Fruit fly (Drosophila melanogaster) ovary, adult (tissue): Measurements from ENCODE around the gene CG31627.
A peak's percentile ranks its signal among the peaks of the same experiment; 100 is the strongest.

Experiments used
- CG17801 ChIP-seq: fragments of 200-800 bp; optimal IDR thresholded peaks from 2 replicates; lab custom pipeline; 2019; ENCODE audit warnings: missing biosample characterization, mild to moderate bottlenecking, missing genetic modification characterization, moderate library complexity; ENCODE audit not compliant: partially characterized antibody

Gene CG31627

dm6 chr2L:21169863-21170262 lies 3.2 kb upstream of the CG31627 start:
- TF ChIP-seq CG17801, result no peak

- TF ChIP-seq CG17801, result no peak
Observed at dm6 chr2L:21178436-21179216, 5.6 kb downstream of the CG31627 start.

dm6 chr2L:21179217-21179520 lies 6.1 kb downstream of the CG31627 start:
- TF ChIP-seq CG17801, result no peak

- no peak for TF ChIP-seq CG17801
Observed at dm6 chr2L:21179615-21180031, 6.6 kb downstream of the CG31627 start, which contains the start of the genes bur and Mcm10. bur (minus strand) TSS chr2L:21179683. Mcm10 (plus strand) TSS chr2L:21179933.

dm6 chr2L:21187753-21188152 lies 14.7 kb downstream of the CG31627 start:
- TF ChIP-seq CG17801, result no peak

dm6 chr2L:21189273-21189781 lies 16.3 kb downstream of the CG31627 start:
- TF ChIP-seq CG17801, result no peak

- TF ChIP-seq CG17801, result no peak
Observed at dm6 chr2L:21195331-21195730, 22.3 kb downstream of the CG31627 start.

dm6 chr2L:21196511-21196910 lies 23.5 kb downstream of the CG31627 start:
- TF ChIP-seq CG17801, result no peak

dm6 chr2L:21197178-21197577 lies 24.2 kb downstream of the CG31627 start:
- TF ChIP-seq CG17801, result no peak

dm6 chr2L:21198633-21199264 lies 25.7 kb downstream of the CG31627 start, which contains the start of gene Ret:
Ret (minus strand) TSS chr2L:21198762.
- TF ChIP-seq CG17801, result no peak

- TF ChIP-seq CG17801, result no peak
Observed at dm6 chr2L:21200275-21200674, 27.3 kb downstream of the CG31627 start, which contains the start of gene CG31624. CG31624 (minus strand) TSS chr2L:21200375.

- no peak for TF ChIP-seq CG17801
Observed at dm6 chr2L:21202702-21203101, 29.7 kb downstream of the CG31627 start, which contains the start of gene CG31988. CG31988 (minus strand) TSS chr2L:21202802.

dm6 chr2L:21206193-21206592 lies 33.2 kb downstream of the CG31627 start, which contains the start of gene clumsy:
clumsy (plus strand) TSS chr2L:21206493.
- no peak for TF ChIP-seq CG17801

- TF ChIP-seq CG17801, result peak; percentile 38
Observed at dm6 chr2L:21214961-21215362, 41.9 kb downstream of the CG31627 start.

- TF ChIP-seq CG17801, result no peak
Observed at dm6 chr2L:21218240-21218911, 45.4 kb downstream of the CG31627 start, which contains the start of gene CG8679. CG8679 (minus strand) TSS chr2L:21218544.

- TF ChIP-seq CG17801, result peak; percentile 1
Observed at dm6 chr2L:21218912-21219246, 45.9 kb downstream of the CG31627 start.

- no peak for TF ChIP-seq CG17801
Observed at dm6 chr2L:21219640-21220085, 46.6 kb downstream of the CG31627 start.
